Worm (Caenorhabditis elegans) whole organism, midembryonic: ENCODE measurements around the gene sbds-1.

Experiments
- T22C8.4 ChIP-seq: fragments of 200-800 bp; sonication (Bioruptor generic); IDR thresholded peaks from 2 replicates; pipeline ENCODE4 v1.3.6; 2022; ENCODE audit warnings: missing genetic modification characterization, missing compliant biosample characterization
- cog-1 ChIP-seq: sonication (generic microtip); optimal IDR thresholded peaks from 2 replicates; lab custom pipeline; 2016; ENCODE audit warnings: missing genetic modification characterization, missing compliant biosample characterization
- med-1 ChIP-seq: sonication (generic microtip); optimal IDR thresholded peaks from 2 replicates; lab custom pipeline; 2017; ENCODE audit warnings: missing genetic modification characterization, mild to moderate bottlenecking, missing compliant biosample characterization, antibody characterized with exemption, missing genetic modification reagents; ENCODE audit not compliant: insufficient read depth

ce11 chrIII:623754-624153, 14.5 kb downstream of the sbds-1 start:
- TF ChIP-seq T22C8.4 (GFP tag; lab: Robert Waterston, UW) (no peak), med-1 (GFP tag; lab: Kevin White, UChicago) (no peak), cog-1 (tag; lab: Kevin White, UChicago) (peak; percentile 91)
